Fruit fly (Drosophila melanogaster) whole organism, embryonic: ENCODE data around the gene EndoGI.

Experiments used
- CG11504 ChIP-seq: fragments of 200-800 bp; sonication (Bioruptor generic); optimal IDR thresholded peaks from 3 replicates; lab custom pipeline; 2019; ENCODE audit warnings: missing biosample characterization, mild to moderate bottlenecking, missing genetic modification characterization, moderate library complexity
- CG1233 ChIP-seq: fragments of 200-800 bp; sonication (Bioruptor generic); optimal IDR thresholded peaks from 4 replicates; lab custom pipeline; 2018; ENCODE audit warnings: missing biosample characterization, mild to moderate bottlenecking, missing genetic modification characterization
- CG13894 ChIP-seq: fragments of 200-800 bp; sonication (Bioruptor generic); optimal IDR thresholded peaks from 3 replicates; lab custom pipeline; 2018; ENCODE audit warnings: missing biosample characterization, mild to moderate bottlenecking, missing genetic modification characterization, moderate library complexity
- CG14965 ChIP-seq: fragments of 200-800 bp; sonication (Bioruptor generic); optimal IDR thresholded peaks from 2 replicates; lab custom pipeline; 2016; ENCODE audit warnings: missing biosample characterization, missing genetic modification characterization, borderline replicate concordance
- CG15073 ChIP-seq: fragments of 200-800 bp; sonication (Bioruptor generic); optimal IDR thresholded peaks from 2 replicates; lab custom pipeline; 2016; ENCODE audit warnings: missing biosample characterization, missing genetic modification characterization
- CG1529 ChIP-seq: fragments of 200-800 bp; sonication (Bioruptor generic); optimal IDR thresholded peaks from 3 replicates; lab custom pipeline; 2018; ENCODE audit warnings: missing biosample characterization, missing genetic modification characterization
- CG16863 ChIP-seq: fragments of 200-800 bp; sonication (Bioruptor generic); optimal IDR thresholded peaks from 3 replicates; lab custom pipeline; 2016; ENCODE audit warnings: missing biosample characterization, missing genetic modification characterization
- CG18262 ChIP-seq: fragments of 200-800 bp; optimal IDR thresholded peaks from 3 replicates; lab custom pipeline; 2019; ENCODE audit warnings: missing biosample characterization, mild to moderate bottlenecking, missing genetic modification characterization, moderate library complexity
- CG18599 ChIP-seq: fragments of 200-800 bp; sonication (Bioruptor generic); optimal IDR thresholded peaks from 3 replicates; lab custom pipeline; 2017; ENCODE audit warnings: missing biosample characterization, missing genetic modification characterization, mild to moderate bottlenecking, moderate library complexity, missing genetic modification reagents
- CG2712 ChIP-seq: fragments of 200-800 bp; optimal IDR thresholded peaks from 3 replicates; lab custom pipeline; 2019; ENCODE audit warnings: missing biosample characterization, mild to moderate bottlenecking, missing genetic modification characterization, moderate library complexity
- CG3065 ChIP-seq: fragments of 200-800 bp; sonication (Bioruptor generic); optimal IDR thresholded peaks from 2 replicates; lab custom pipeline; 2016; ENCODE audit warnings: missing biosample characterization, missing genetic modification characterization
- CG32532 ChIP-seq: fragments of 200-800 bp; sonication (Bioruptor generic); IDR thresholded peaks from 2 replicates; pipeline ENCODE4 v1.3.6; 2022; ENCODE audit warnings: missing biosample characterization, missing genetic modification characterization
- CG3838 ChIP-seq: fragments of 200-800 bp; sonication (Bioruptor generic); optimal IDR thresholded peaks from 3 replicates; lab custom pipeline; 2016; ENCODE audit warnings: missing biosample characterization, missing genetic modification characterization
- CG7556 ChIP-seq: fragments of 200-800 bp; sonication (Bioruptor generic); optimal IDR thresholded peaks from 2 replicates; lab custom pipeline; 2017; ENCODE audit warnings: missing biosample characterization, mild to moderate bottlenecking, missing genetic modification characterization
- CG7839 ChIP-seq: fragments of 200-800 bp; sonication (Bioruptor generic); optimal IDR thresholded peaks from 3 replicates; lab custom pipeline; 2018; ENCODE audit warnings: missing biosample characterization, mild to moderate bottlenecking, missing genetic modification characterization, moderate library complexity
- CG8290 ChIP-seq, 3 experiments: fragments of 200-800 bp; sonication (Bioruptor generic); optimal IDR thresholded peaks; 2 replicates each; lab custom pipeline; 2016 to 2019; ENCODE audit warnings: missing biosample characterization in 3 of 3, missing genetic modification characterization in 3 of 3, mild to moderate bottlenecking in 2 of 3, moderate library complexity in 1 of 3
- CG8944 ChIP-seq: fragments of 200-800 bp; sonication (Bioruptor generic); optimal IDR thresholded peaks from 3 replicates; lab custom pipeline; 2016; ENCODE audit warnings: missing biosample characterization, missing genetic modification characterization
- CG9437 ChIP-seq: fragments of 200-800 bp; sonication (Bioruptor generic); optimal IDR thresholded peaks from 2 replicates; lab custom pipeline; 2018; ENCODE audit warnings: missing biosample characterization, mild to moderate bottlenecking, missing genetic modification characterization
- D ChIP-seq, 2 experiments: fragments of 200-800 bp in 1 of 2; fragments of >200 bp in 1 of 2; sonication (Bioruptor generic) in 1 of 2; optimal IDR thresholded peaks; 2 replicates in 1 of 2; 3 replicates in 1 of 2; lab custom pipeline; 2017; ENCODE audit warnings: mild to moderate bottlenecking in 1 of 2, missing biosample characterization in 1 of 2, missing genetic modification characterization in 1 of 2, missing genetic modification reagents in 1 of 2
- Drgx ChIP-seq: fragments of 200-800 bp; sonication (Bioruptor generic); IDR thresholded peaks from 2 replicates; pipeline ENCODE4 v1.3.6; 2022; ENCODE audit warnings: missing biosample characterization, missing genetic modification characterization
- Ets65A ChIP-seq: fragments of 200-800 bp; sonication (Bioruptor generic); peaks from one replicate; lab custom pipeline; 2016; ENCODE audit warnings: missing biosample characterization, missing genetic modification characterization
- HLHmδ ChIP-seq: fragments of 200-800 bp; sonication (Bioruptor generic); optimal IDR thresholded peaks from 2 replicates; lab custom pipeline; 2018; ENCODE audit warnings: missing biosample characterization, mild to moderate bottlenecking, missing genetic modification characterization, moderate library complexity
- MTF-1 ChIP-seq: fragments of 200-800 bp; sonication (Bioruptor generic); optimal IDR thresholded peaks from 2 replicates; lab custom pipeline; 2018; ENCODE audit warnings: missing biosample characterization, mild to moderate bottlenecking, missing genetic modification characterization, borderline replicate concordance
- Neu2 ChIP-seq: fragments of 200-800 bp; sonication (Bioruptor generic); optimal IDR thresholded peaks from 3 replicates; lab custom pipeline; 2016; ENCODE audit warnings: missing biosample characterization, missing genetic modification characterization, borderline replicate concordance
- Oli ChIP-seq: fragments of 200-800 bp; sonication (Bioruptor generic); optimal IDR thresholded peaks from 2 replicates; lab custom pipeline; 2018; ENCODE audit warnings: missing biosample characterization, mild to moderate bottlenecking, missing genetic modification characterization, moderate library complexity
- Scr ChIP-seq: fragments of 200-800 bp; sonication (Bioruptor generic); IDR thresholded peaks from 2 replicates; pipeline ENCODE4 v1.3.6; 2022; ENCODE audit warnings: missing biosample characterization, missing genetic modification characterization; ENCODE audit not compliant: partially characterized antibody
- amos ChIP-seq: fragments of 200-800 bp; sonication (Bioruptor generic); IDR thresholded peaks from 2 replicates; pipeline ENCODE4 v1.3.6; 2022; ENCODE audit warnings: missing biosample characterization, missing genetic modification characterization; ENCODE audit not compliant: partially characterized antibody
- bowl ChIP-seq: fragments of 200-800 bp; sonication (Bioruptor generic); IDR thresholded peaks from 2 replicates; pipeline ENCODE4 v1.3.6; 2022; ENCODE audit warnings: missing biosample characterization, missing genetic modification characterization
- bsh ChIP-seq, 2 experiments: fragments of 200-800 bp; sonication (Bioruptor generic); optimal IDR thresholded peaks; 2 replicates each; lab custom pipeline; 2017 to 2018; ENCODE audit warnings: mild to moderate bottlenecking in 2 of 2, missing biosample characterization in 2 of 2, missing genetic modification characterization in 2 of 2, moderate library complexity in 1 of 2
- cad ChIP-seq: fragments of >200 bp; optimal IDR thresholded peaks from 2 replicates; lab custom pipeline; 2017; ENCODE audit warnings: missing biosample characterization, missing genetic modification characterization
- crol ChIP-seq: fragments of 200-800 bp; sonication (Bioruptor generic); IDR thresholded peaks from 2 replicates; pipeline ENCODE4 v1.3.6; 2022; ENCODE audit warnings: missing biosample characterization, missing genetic modification characterization
- da ChIP-seq: fragments of 200-800 bp; sonication (Bioruptor generic); optimal IDR thresholded peaks from 2 replicates; lab custom pipeline; 2016; ENCODE audit warnings: missing biosample characterization, missing genetic modification characterization
- dmrt11E ChIP-seq: fragments of 200-800 bp; sonication (Bioruptor generic); optimal IDR thresholded peaks from 3 replicates; lab custom pipeline; 2018; ENCODE audit warnings: missing biosample characterization, mild to moderate bottlenecking, missing genetic modification characterization, moderate library complexity
- eve ChIP-seq, 2 experiments: fragments of >200 bp; optimal IDR thresholded peaks; 2 replicates each; lab custom pipeline; 2017; ENCODE audit warnings: missing biosample characterization in 2 of 2, missing genetic modification characterization in 2 of 2
- jumu ChIP-seq: fragments of 200-800 bp; sonication (Bioruptor generic); optimal IDR thresholded peaks from 3 replicates; lab custom pipeline; 2016; ENCODE audit warnings: missing biosample characterization, missing genetic modification characterization
- lola ChIP-seq, 3 experiments: fragments of >200 bp in 2 of 3; fragments of 200-800 bp in 1 of 3; sonication (Bioruptor generic) in 1 of 3; optimal IDR thresholded peaks; 2 replicates each; lab custom pipeline; 2017 to 2019; ENCODE audit warnings: missing biosample characterization in 3 of 3, missing genetic modification characterization in 3 of 3, mild to moderate bottlenecking in 1 of 3, moderate library complexity in 1 of 3
- pita ChIP-seq: fragments of 200-800 bp; sonication (Bioruptor generic); optimal IDR thresholded peaks from 2 replicates; lab custom pipeline; 2017; ENCODE audit warnings: missing biosample characterization, mild to moderate bottlenecking, missing genetic modification characterization
- pnt ChIP-seq: fragments of 200-800 bp; sonication (Bioruptor generic); optimal IDR thresholded peaks from 3 replicates; lab custom pipeline; 2016; ENCODE audit warnings: missing biosample characterization, missing genetic modification characterization
- prd ChIP-seq, 3 experiments: fragments of >200 bp in 2 of 3; fragments of 200-800 bp in 1 of 3; sonication (Bioruptor generic) in 1 of 3; optimal IDR thresholded peaks in 2 of 3; IDR thresholded peaks in 1 of 3; 2 replicates in 2 of 3; 3 replicates in 1 of 3; pipeline versions ENCODE4 v1.3.6 to Lab custom; 2017 to 2022; ENCODE audit warnings: missing biosample characterization in 1 of 3, missing genetic modification characterization in 1 of 3
- ranshi ChIP-seq: fragments of 200-800 bp; sonication (Bioruptor generic); IDR thresholded peaks from 2 replicates; pipeline ENCODE4 v1.3.6; 2022; ENCODE audit warnings: missing biosample characterization, missing genetic modification characterization
- rib ChIP-seq: fragments of 200-800 bp; sonication (Bioruptor generic); IDR thresholded peaks from 2 replicates; pipeline ENCODE4 v1.3.6; 2022; ENCODE audit warnings: missing biosample characterization, missing genetic modification characterization
- sc ChIP-seq, 3 experiments: fragments of >200 bp in 2 of 3; fragments of 200-800 bp in 1 of 3; sonication (Bioruptor generic) in 1 of 3; optimal IDR thresholded peaks; 2 replicates in 2 of 3; 3 replicates in 1 of 3; lab custom pipeline; 2017; ENCODE audit warnings: mild to moderate bottlenecking in 1 of 3, missing biosample characterization in 1 of 3, missing genetic modification characterization in 1 of 3, missing genetic modification reagents in 1 of 3
- slp2 ChIP-seq: fragments of 200-800 bp; sonication (Bioruptor generic); optimal IDR thresholded peaks from 2 replicates; lab custom pipeline; 2016; ENCODE audit warnings: missing biosample characterization, missing genetic modification characterization
- stwl ChIP-seq: fragments of 200-800 bp; sonication (Bioruptor generic); optimal IDR thresholded peaks from 3 replicates; lab custom pipeline; 2018; ENCODE audit warnings: missing biosample characterization, mild to moderate bottlenecking, missing genetic modification characterization, moderate library complexity
- tio ChIP-seq: fragments of 200-800 bp; sonication (Bioruptor generic); optimal IDR thresholded peaks from 2 replicates; lab custom pipeline; 2017; ENCODE audit warnings: missing biosample characterization, missing genetic modification characterization, inconsistent platforms
- wdn ChIP-seq: fragments of 200-800 bp; sonication (Bioruptor generic); IDR thresholded peaks from 2 replicates; pipeline ENCODE4 v1.3.6; 2022; ENCODE audit warnings: missing biosample characterization, missing genetic modification characterization

The EndoGI gene

DNA sequence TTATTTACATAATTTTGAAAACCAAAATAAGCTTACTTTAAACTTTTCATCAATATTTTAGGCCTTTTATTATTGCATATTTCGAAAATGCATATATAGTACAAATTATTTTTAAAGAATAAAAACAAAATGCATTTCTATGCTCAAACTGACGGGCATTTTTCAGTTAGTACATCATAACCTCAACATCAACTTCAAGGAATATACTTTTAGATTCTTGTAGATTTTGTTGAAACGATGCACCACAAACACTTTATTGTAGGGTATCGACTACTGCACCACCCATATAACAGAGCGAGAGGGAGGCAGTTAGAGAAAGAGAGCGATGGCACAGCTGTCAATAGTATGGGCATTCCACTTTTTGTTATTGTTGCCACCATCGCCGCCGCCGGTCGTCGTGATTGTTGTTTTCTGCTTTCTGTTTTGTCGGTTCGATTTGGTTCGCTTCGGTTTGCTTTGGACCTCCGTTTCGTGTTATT lies 22.3 kb downstream of the EndoGI start (continued):
- TF ChIP-seq Scr = no peak
- TF ChIP-seq cad (GFP tag; lab: Kevin White, UChicago) = peak; percentile 74
- no peak for TF ChIP-seq CG13894 (tag; lab: Kevin White, UChicago)
- TF ChIP-seq CG18599 = peak; percentile 85
- peak; percentile 76 for TF ChIP-seq CG3838
- peak; percentile 69 for TF ChIP-seq ranshi (GFP tag; lab: Robert Waterston, UW)
- TF ChIP-seq dmrt11E (tag; lab: Kevin White, UChicago) = peak; percentile 93
- peak; percentile 88 for TF ChIP-seq CG1233
- peak; percentile 93 for TF ChIP-seq CG9437 (GFP tag; lab: Kevin White, UChicago)
- peak; percentile 65 for TF ChIP-seq CG15073
- TF ChIP-seq MTF-1 (GFP tag; lab: Kevin White, UChicago) = peak; percentile 51
- no peak for TF ChIP-seq wdn
- peak; percentile 30; the same call in 1 of the 2 replicates for TF ChIP-seq amos (GFP tag; lab: Robert Waterston, UW)
- TF ChIP-seq D (optimal IDR thresholded peaks at IDR 0.05; lab: Kevin White, UChicago) = no peak
- TF ChIP-seq D (GFP tag; optimal IDR thresholded peaks at IDR 0.05; lab: Kevin White, UChicago) = peak; percentile 90
- TF ChIP-seq slp2 (GFP tag; lab: Kevin White, UChicago) = peak; percentile 86
- TF ChIP-seq, all 482 proteins: peak for 389

DNA sequence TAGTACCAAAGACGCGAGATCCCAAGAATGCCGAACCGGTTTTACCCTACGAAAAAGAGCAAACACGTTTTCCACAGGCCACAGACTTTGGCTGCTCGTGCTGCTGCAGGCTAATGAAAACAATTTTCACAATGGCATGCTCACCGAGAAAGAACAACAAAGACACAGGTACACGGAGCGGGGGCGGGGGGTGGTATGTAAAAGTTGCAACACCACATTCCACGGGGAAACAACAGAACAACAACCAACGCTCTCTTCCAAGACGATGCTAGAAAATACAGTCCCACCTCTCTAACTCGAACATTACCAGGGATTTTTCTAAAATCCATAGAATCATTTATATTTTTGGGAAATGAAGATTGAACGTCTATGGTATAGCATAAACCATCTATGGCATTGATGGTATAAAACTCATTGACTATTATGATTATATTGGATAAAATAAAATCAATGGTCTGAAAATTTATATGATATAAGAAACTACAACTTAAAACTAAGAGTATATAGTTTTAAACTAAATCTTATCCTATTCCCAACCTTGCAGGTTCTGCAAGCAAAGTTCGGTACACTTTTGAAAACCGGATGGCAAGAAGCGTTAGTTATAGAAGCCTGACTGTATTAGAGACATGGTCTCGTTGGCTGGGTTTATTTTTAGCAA lies 24.1 kb downstream of the EndoGI start:
- TF ChIP-seq eve (GFP tag; optimal IDR thresholded peaks at IDR 0.05; lab: Kevin White, UChicago) (peak in 1 of 2 experiments; percentile 49), CG1529 (GFP tag; lab: Kevin White, UChicago) (no peak), rib (GFP tag; lab: Robert Waterston, UW) (peak; percentile 14; the same call in 1 of the 2 replicates), bsh (GFP tag; optimal IDR thresholded peaks at IDR 0.05; lab: Kevin White, UChicago) (peak; percentile 23 to 34), CG8944 (GFP tag; lab: Kevin White, UChicago) (no peak), pita (GFP tag; lab: Kevin White, UChicago) (no peak), Ets65A (GFP tag; lab: Kevin White, UChicago) (peak; percentile 38), Drgx (no peak), HLHmδ (GFP tag; lab: Kevin White, UChicago) (peak; percentile 35), CG32532 (GFP tag; lab: Robert Waterston, UW) (no peak), da (no peak), Neu2 (GFP tag; lab: Kevin White, UChicago) (no peak), lola (GFP tag; optimal IDR thresholded peaks at IDR 0.05; lab: Kevin White, UChicago) (peak in 1 of 3 experiments; percentile 52), Oli (tag; lab: Kevin White, UChicago) (no peak), bowl (no peak), tio (GFP tag; lab: Kevin White, UChicago) (peak; percentile 4), CG2712 (peak; percentile 29), CG3065 (no peak), sc (optimal IDR thresholded peaks at IDR 0.05; lab: Kevin White, UChicago) (no peak), sc (GFP tag; optimal IDR thresholded peaks at IDR 0.05; lab: Kevin White, UChicago) (no peak), CG7556 (GFP tag; lab: Kevin White, UChicago) (peak; percentile 13), CG11504 (tag; lab: Kevin White, UChicago) (peak; percentile 16), stwl (tag; lab: Kevin White, UChicago) (no peak), CG7839 (tag; lab: Kevin White, UChicago) (peak; percentile 14), pnt (GFP tag; lab: Kevin White, UChicago) (no peak), jumu (GFP tag; lab: Kevin White, UChicago) (no peak), CG14965 (no peak), crol (peak; percentile 83), prd (optimal IDR thresholded peaks at IDR 0.05; lab: Kevin White, UChicago) (no peak), prd (GFP tag; IDR thresholded peaks at IDR 0.05; lab: Robert Waterston, UW) (no peak), CG18262 (tag; lab: Kevin White, UChicago) (peak; percentile 39), CG16863 (GFP tag; lab: Kevin White, UChicago) (no peak), CG8290 (GFP tag; optimal IDR thresholded peaks at IDR 0.05; lab: Kevin White, UChicago) (no peak), CG8290 (tag; optimal IDR thresholded peaks at IDR 0.05; lab: Kevin White, UChicago) (no peak)
